Worm (Caenorhabditis elegans): ENCODE measurements around the gene pigm-1.

DNA sequence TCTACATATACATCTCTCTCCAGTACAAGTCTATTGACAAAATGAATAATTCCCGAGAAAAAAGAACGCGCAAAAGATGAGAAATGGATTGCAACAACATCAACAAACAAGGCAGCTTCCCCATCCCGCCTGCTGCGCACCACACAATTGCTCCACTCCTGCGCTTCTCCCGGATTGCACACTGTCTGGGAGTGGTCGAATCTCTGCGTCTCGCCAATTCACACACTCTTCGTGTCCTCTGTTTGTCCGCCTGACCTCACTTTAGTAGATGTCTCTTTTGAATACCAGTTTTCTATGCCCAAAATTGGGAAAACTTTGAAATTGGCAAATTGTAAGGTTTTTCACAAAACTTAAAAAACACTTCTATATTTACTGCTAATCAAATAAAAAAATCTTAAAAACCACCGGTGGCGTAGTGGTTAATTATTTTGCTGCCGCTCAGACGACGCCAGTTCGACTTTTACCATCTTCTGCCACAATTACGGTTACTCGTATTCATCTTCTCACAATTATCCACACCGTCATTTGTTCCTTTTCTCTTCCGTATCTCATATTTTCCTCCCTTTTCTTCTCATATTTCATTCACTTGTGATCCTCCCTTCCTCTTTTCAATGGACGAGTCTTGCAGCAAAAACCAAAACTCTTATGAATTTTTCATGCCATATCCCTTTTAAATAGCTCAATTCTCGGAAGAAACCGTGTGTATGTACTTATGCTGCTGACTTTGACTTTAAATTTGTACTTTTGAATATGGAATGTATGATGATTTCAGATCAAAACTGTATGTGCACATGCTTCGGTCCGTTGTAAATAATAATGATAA, 42.4 kb upstream of the pigm-1 start, which contains the start of gene rsf-1:
- TF ChIP-seq zag-1 (tag; optimal IDR thresholded peaks at IDR 0.05), result no peak
- no peak for TF ChIP-seq dpl-1 (GFP tag; optimal IDR thresholded peaks at IDR 0.05)
- peak in 1 of 2 experiments; percentile 60 for TF ChIP-seq unc-62 (GFP tag; optimal IDR thresholded peaks at IDR 0.05 in 1 of 2)
- no peak for TF ChIP-seq unc-62 (tag; optimal IDR thresholded peaks at IDR 0.05)
- TF ChIP-seq nhr-11 (tag; optimal IDR thresholded peaks at IDR 0.05), result no peak
- TF ChIP-seq snpc-4 (tag; optimal IDR thresholded peaks at IDR 0.05), result no peak
- TF ChIP-seq ztf-11 (tag; optimal IDR thresholded peaks at IDR 0.05), result no peak
- TF ChIP-seq unc-39 (tag; optimal IDR thresholded peaks at IDR 0.05), result no peak
- no peak for TF ChIP-seq skn-1 (tag; optimal IDR thresholded peaks at IDR 0.05)
- TF ChIP-seq ces-1 (GFP tag; optimal IDR thresholded peaks at IDR 0.05), result no peak

Data from whole organism, L4 larva.